Worm (Caenorhabditis elegans): Measurements from ENCODE around the gene srw-133.

Gene srw-133

DNA sequence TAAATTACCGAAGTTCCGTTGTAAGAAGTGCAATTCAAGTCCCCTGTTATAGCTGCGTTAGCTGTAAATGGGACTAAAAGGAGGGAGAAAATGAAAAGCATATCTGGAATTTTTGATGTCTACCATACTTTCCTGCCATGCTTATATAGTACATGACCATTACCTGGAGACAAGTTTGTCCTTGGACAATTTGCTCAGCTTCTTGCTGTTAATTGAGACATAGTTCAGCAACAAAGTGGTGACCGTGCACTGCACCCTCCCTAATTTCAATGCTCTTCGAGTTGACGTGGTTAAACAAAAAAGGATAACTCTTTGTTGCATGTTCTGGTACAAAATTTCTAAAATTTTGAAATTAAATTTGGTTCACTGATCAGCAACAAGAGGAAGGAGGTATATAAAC is 12.9 kb upstream of the srw-133 start, which contains the start of gene T05B4.13:
TSS of gene T05B4.13 (minus strand) at position 101 of the 400 bp plus-strand sequence.
- TF ChIP-seq nhr-77 (tag; optimal IDR thresholded peaks at IDR 0.05) (no peak), nhr-11 (tag; optimal IDR thresholded peaks at IDR 0.05) (no peak), ceh-88 (GFP tag; IDR thresholded peaks at IDR 0.05) (no peak), tlp-1 (tag; optimal IDR thresholded peaks at IDR 0.05) (no peak), lir-3 (tag; optimal IDR thresholded peaks at IDR 0.05; ENCODE audit: poor library complexity) (no peak), nhr-84 (tag; optimal IDR thresholded peaks at IDR 0.05) (no peak), mdl-1 (tag; optimal IDR thresholded peaks at IDR 0.05) (no peak), ceh-63 (GFP tag; optimal IDR thresholded peaks at IDR 0.05) (no peak), blmp-1 (tag; optimal IDR thresholded peaks at IDR 0.05) (no peak), ama-1 (optimal IDR thresholded peaks at IDR 0.05) (no peak), sptf-1 (tag; optimal IDR thresholded peaks at IDR 0.05) (no peak), lsy-2 (tag; optimal IDR thresholded peaks at IDR 0.05) (no peak), ceh-82 (tag; optimal IDR thresholded peaks at IDR 0.05) (no peak), ztf-11 (tag; optimal IDR thresholded peaks at IDR 0.05) (no peak), pag-3 (tag; optimal IDR thresholded peaks at IDR 0.05; ENCODE audit: borderline replicate concordance, insufficient read depth) (no peak), fkh-4 (tag; optimal IDR thresholded peaks at IDR 0.05; ENCODE audit: borderline replicate concordance) (no peak), unc-62 (GFP tag; optimal IDR thresholded peaks at IDR 0.05) (no peak), snpc-4 (tag; optimal IDR thresholded peaks at IDR 0.05) (no peak)

DNA sequence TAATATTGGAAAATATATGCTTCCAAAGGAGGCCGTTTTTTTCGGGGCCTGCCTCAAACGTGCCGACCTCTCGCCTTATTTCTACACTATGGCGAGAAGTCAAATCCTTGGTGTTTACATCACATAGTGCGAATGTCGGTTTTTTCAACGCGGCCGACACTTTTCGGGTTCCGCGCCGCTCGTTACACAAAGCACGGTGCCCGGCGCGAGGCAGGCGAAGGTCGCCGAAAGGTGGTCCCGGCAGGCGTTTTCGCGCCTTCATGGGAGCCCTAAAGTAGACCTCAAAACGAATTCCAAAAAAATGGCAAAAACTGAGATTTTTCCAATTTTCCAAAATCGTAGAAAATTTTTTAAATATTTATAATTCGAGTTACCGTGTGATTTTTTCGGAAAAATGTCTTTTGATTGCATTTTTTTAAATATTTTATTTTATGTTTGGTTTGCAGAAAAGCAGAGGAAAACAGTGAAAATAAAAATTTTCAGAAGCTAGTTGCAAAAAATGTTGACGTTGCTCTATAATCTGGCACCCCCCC is 11.1 kb upstream of the srw-133 start, which contains the start of gene T05B4.12:
TSS of gene T05B4.12 (minus strand) at position 483 of the 533 bp plus-strand sequence.
- TF ChIP-seq sox-4 (tag; optimal IDR thresholded peaks at IDR 0.05) (no peak), irx-1 (tag; optimal IDR thresholded peaks at IDR 0.05) (no peak), mdl-1 (tag; optimal IDR thresholded peaks at IDR 0.05) (no peak), egl-13 (tag; optimal IDR thresholded peaks at IDR 0.05) (no peak), mep-1 (tag; optimal IDR thresholded peaks at IDR 0.05) (no peak), C34B4.2 (tag; optimal IDR thresholded peaks at IDR 0.05) (no peak), lin-13 (GFP tag; optimal IDR thresholded peaks at IDR 0.05) (no peak), nhr-20 (tag; optimal IDR thresholded peaks at IDR 0.05) (no peak), snu-23 (GFP tag; optimal IDR thresholded peaks at IDR 0.05) (no peak), ceh-82 (tag; optimal IDR thresholded peaks at IDR 0.05) (no peak), nhr-84 (tag; optimal IDR thresholded peaks at IDR 0.05) (no peak), nhr-85 (tag) (no peak), lin-15B (tag; optimal IDR thresholded peaks at IDR 0.05) (no peak), xbp-1 (tag; optimal IDR thresholded peaks at IDR 0.05) (no peak)

DNA sequence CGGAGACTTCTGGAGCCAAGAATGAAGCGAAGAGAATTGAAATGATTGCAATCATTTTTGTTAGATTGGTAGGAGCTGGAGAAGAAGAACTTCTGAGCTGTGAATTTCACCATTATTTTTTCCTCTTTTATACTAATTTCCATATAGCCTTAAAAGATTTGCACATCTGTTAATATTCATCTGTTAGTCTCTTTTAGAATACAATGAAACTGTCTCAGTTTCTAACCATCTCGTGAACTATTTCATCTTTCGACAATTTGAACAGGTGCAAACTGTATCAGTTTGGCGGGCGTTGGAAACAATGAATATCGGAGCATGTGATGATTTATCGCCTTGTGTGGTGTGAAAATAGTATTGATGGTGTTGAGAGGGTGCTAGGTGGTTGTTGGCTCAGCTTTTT is 7.9 kb upstream of the srw-133 start, which contains the start of gene phat-5:
TSS of gene phat-5 (minus strand) at position 101 of the 400 bp plus-strand sequence.
- TF ChIP-seq swsn-7 (tag; optimal IDR thresholded peaks at IDR 0.05): no peak
- no peak for TF ChIP-seq fkh-4 (tag; optimal IDR thresholded peaks at IDR 0.05; ENCODE audit: borderline replicate concordance)
- TF ChIP-seq hlh-17 (GFP tag; optimal IDR thresholded peaks at IDR 0.05; ENCODE audit: borderline replicate concordance): no peak
- no peak for TF ChIP-seq hpl-2 (GFP tag; optimal IDR thresholded peaks at IDR 0.05)
- TF ChIP-seq Y116A8C.19 (tag; optimal IDR thresholded peaks at IDR 0.05; ENCODE audit: borderline replicate concordance): no peak
- no peak for TF ChIP-seq rnt-1 (tag; optimal IDR thresholded peaks at IDR 0.05)
- no peak for TF ChIP-seq dsc-1 (tag; optimal IDR thresholded peaks at IDR 0.05)
- TF ChIP-seq elt-2 (tag; optimal IDR thresholded peaks at IDR 0.05): no peak
- no peak for TF ChIP-seq ztf-11 (tag; optimal IDR thresholded peaks at IDR 0.05)
- no peak for TF ChIP-seq pag-3 (tag; optimal IDR thresholded peaks at IDR 0.05; ENCODE audit: borderline replicate concordance, insufficient read depth)
- no peak for TF ChIP-seq C34B4.2 (tag; optimal IDR thresholded peaks at IDR 0.05)
- no peak for TF ChIP-seq sox-4 (tag; optimal IDR thresholded peaks at IDR 0.05)
- TF ChIP-seq lin-35 (GFP tag; optimal IDR thresholded peaks at IDR 0.05): no peak
- TF ChIP-seq C16A3.4 (tag; optimal IDR thresholded peaks at IDR 0.05): no peak
- TF ChIP-seq fos-1 (tag; optimal IDR thresholded peaks at IDR 0.05): no peak
- no peak for TF ChIP-seq mab-9 (GFP tag; IDR thresholded peaks at IDR 0.05)
- TF ChIP-seq F16B12.6 (tag; optimal IDR thresholded peaks at IDR 0.05): no peak
- TF ChIP-seq unc-30 (tag; optimal IDR thresholded peaks at IDR 0.05): no peak
